Worm (Caenorhabditis elegans): ENCODE results near the gene sod-4.

sod-4 gene

ce11 chrIII:9454730-9455129 is 45.4 kb downstream of the sod-4 start:
- TF ChIP-seq ceh-39 (tag; optimal IDR thresholded peaks at IDR 0.05) (no peak), cnd-1 (tag; optimal IDR thresholded peaks at IDR 0.05) (no peak), lin-32 (GFP tag; optimal IDR thresholded peaks at IDR 0.05) (no peak), unc-62 (GFP tag; optimal IDR thresholded peaks at IDR 0.05) (no peak), nhr-237 (tag; optimal IDR thresholded peaks at IDR 0.05) (no peak), zip-8 (tag; optimal IDR thresholded peaks at IDR 0.05) (no peak), lin-13 (tag; optimal IDR thresholded peaks at IDR 0.05) (no peak), tbx-8 (GFP tag; optimal IDR thresholded peaks at IDR 0.05) (no peak), ham-2 (GFP tag; optimal IDR thresholded peaks at IDR 0.05) (no peak), flh-1 (GFP tag; optimal IDR thresholded peaks at IDR 0.05) (no peak), drap-1 (GFP tag; optimal IDR thresholded peaks at IDR 0.05) (no peak), sem-2 (GFP tag; optimal IDR thresholded peaks at IDR 0.05) (no peak), ztf-11 (tag; optimal IDR thresholded peaks at IDR 0.05) (no peak), mep-1 (tag; optimal IDR thresholded peaks at IDR 0.05) (no peak)

- TF ChIP-seq mab-5 (tag; optimal IDR thresholded peaks at IDR 0.05) (no peak), unc-120 (tag; optimal IDR thresholded peaks at IDR 0.05; ENCODE audit: poor library complexity, severe bottlenecking) (no peak), lsy-2 (tag; optimal IDR thresholded peaks at IDR 0.05) (no peak), nhr-2 (tag; optimal IDR thresholded peaks at IDR 0.05) (no peak), sptf-1 (tag; optimal IDR thresholded peaks at IDR 0.05) (no peak), ceh-39 (tag; optimal IDR thresholded peaks at IDR 0.05) (no peak), blmp-1 (tag; optimal IDR thresholded peaks at IDR 0.05) (no peak), ces-1 (GFP tag; optimal IDR thresholded peaks at IDR 0.05) (no peak)
These were observed 46.2 kb downstream of the sod-4 start, which contains the start of gene F54C8.7 for ce11 chrIII:9453962-9454361. Gene F54C8.7, minus strand, starts transcription at chrIII:9454062.

- TF ChIP-seq ceh-43 (GFP tag; optimal IDR thresholded peaks at IDR 0.05) (peak; percentile 67), ham-2 (GFP tag; optimal IDR thresholded peaks at IDR 0.05) (peak; percentile 76), ces-1 (GFP tag; optimal IDR thresholded peaks at IDR 0.05) (peak; percentile 72), unc-120 (tag; optimal IDR thresholded peaks at IDR 0.05; ENCODE audit: poor library complexity, severe bottlenecking) (no peak), blmp-1 (tag; optimal IDR thresholded peaks at IDR 0.05) (no peak), snpc-4 (tag; optimal IDR thresholded peaks at IDR 0.05) (no peak), elt-3 (tag; optimal IDR thresholded peaks at IDR 0.05) (no peak), sem-2 (GFP tag; optimal IDR thresholded peaks at IDR 0.05) (no peak), lin-13 (tag; optimal IDR thresholded peaks at IDR 0.05) (no peak), unc-39 (tag; optimal IDR thresholded peaks at IDR 0.05) (peak; percentile 16), pha-4 (tag; optimal IDR thresholded peaks at IDR 0.05) (no peak), ceh-83 (GFP tag; optimal IDR thresholded peaks at IDR 0.05) (no peak), unc-62 (GFP tag; optimal IDR thresholded peaks at IDR 0.05) (peak; percentile 22), lsy-2 (tag; optimal IDR thresholded peaks at IDR 0.05) (peak; percentile 63), bed-3 (GFP tag; optimal IDR thresholded peaks at IDR 0.05) (no peak), nhr-28 (tag; optimal IDR thresholded peaks at IDR 0.05) (no peak), nhr-2 (tag; optimal IDR thresholded peaks at IDR 0.05) (peak; percentile 96), flh-1 (GFP tag; optimal IDR thresholded peaks at IDR 0.05) (no peak), ztf-11 (tag; optimal IDR thresholded peaks at IDR 0.05) (peak; percentile 24), zip-8 (tag; optimal IDR thresholded peaks at IDR 0.05) (no peak), mls-2 (tag; optimal IDR thresholded peaks at IDR 0.05) (peak; percentile 83), drap-1 (GFP tag; optimal IDR thresholded peaks at IDR 0.05) (no peak), nhr-12 (tag; optimal IDR thresholded peaks at IDR 0.05) (no peak), hlh-1 (tag; optimal IDR thresholded peaks at IDR 0.05) (no peak), mab-5 (tag; optimal IDR thresholded peaks at IDR 0.05) (no peak), ceh-39 (tag; optimal IDR thresholded peaks at IDR 0.05) (no peak), lin-32 (GFP tag; optimal IDR thresholded peaks at IDR 0.05) (peak; percentile 5), elt-1 (tag; optimal IDR thresholded peaks at IDR 0.05; ENCODE audit: borderline replicate concordance, insufficient read depth) (no peak), sptf-1 (tag; optimal IDR thresholded peaks at IDR 0.05) (peak; percentile 45), mep-1 (tag; optimal IDR thresholded peaks at IDR 0.05) (peak; percentile 11), M03D4.4 (tag; optimal IDR thresholded peaks at IDR 0.05) (no peak), nhr-237 (tag; optimal IDR thresholded peaks at IDR 0.05) (no peak), tbx-8 (GFP tag; optimal IDR thresholded peaks at IDR 0.05) (no peak), cnd-1 (tag; optimal IDR thresholded peaks at IDR 0.05) (peak; percentile 11), nhr-76 (tag; optimal IDR thresholded peaks at IDR 0.05) (no peak)
These were observed 49.2 kb downstream of the sod-4 start for ce11 chrIII:9450933-9451332.

ce11 chrIII:9449831-9450230 is 50.3 kb downstream of the sod-4 start, which contains the start of gene F54C8.6:
Gene F54C8.6, minus strand, starts transcription at chrIII:9449931.
- TF ChIP-seq nhr-2 (tag; optimal IDR thresholded peaks at IDR 0.05) = no peak
- no peak for TF ChIP-seq ztf-11 (tag; optimal IDR thresholded peaks at IDR 0.05)
- no peak for TF ChIP-seq sem-2 (GFP tag; optimal IDR thresholded peaks at IDR 0.05)
- TF ChIP-seq ces-1 (GFP tag; optimal IDR thresholded peaks at IDR 0.05) = no peak
- no peak for TF ChIP-seq elt-3 (tag; optimal IDR thresholded peaks at IDR 0.05)
- TF ChIP-seq lin-32 (GFP tag; optimal IDR thresholded peaks at IDR 0.05) = no peak
- no peak for TF ChIP-seq flh-1 (GFP tag; optimal IDR thresholded peaks at IDR 0.05)
- no peak for TF ChIP-seq ham-2 (GFP tag; optimal IDR thresholded peaks at IDR 0.05)
- no peak for TF ChIP-seq lsy-2 (tag; optimal IDR thresholded peaks at IDR 0.05)
- TF ChIP-seq blmp-1 (tag; optimal IDR thresholded peaks at IDR 0.05) = no peak

All from whole organism, mixed stage, embryonic.